Fruit fly (Drosophila melanogaster): Measurements from ENCODE around the gene IntS4.

DNA sequence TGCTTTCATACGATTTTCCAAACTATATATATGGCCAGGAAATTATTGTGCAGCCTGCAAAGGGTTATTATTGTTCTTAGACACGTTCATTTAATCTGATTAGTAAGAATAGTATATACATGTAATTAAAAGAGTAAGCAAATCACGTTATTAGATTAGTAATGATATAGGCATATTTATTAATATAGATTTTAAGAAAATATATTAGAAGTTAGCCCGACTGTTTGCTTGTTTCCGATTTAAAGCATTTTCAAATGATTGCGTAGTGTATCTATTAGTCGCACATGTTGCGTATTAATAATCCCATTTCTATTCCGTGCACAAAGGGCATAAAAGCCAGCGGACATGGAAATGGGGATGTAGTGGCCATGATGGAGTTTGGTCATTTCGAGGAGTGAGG lies 20.5 kb upstream of the IntS4 start:
- no peak for TF ChIP-seq CG8478 (optimal IDR thresholded peaks at IDR 0.05)
- TF ChIP-seq pan (optimal IDR thresholded peaks at IDR 0.05) = no peak
- TF ChIP-seq usp (GFP tag; optimal IDR thresholded peaks at IDR 0.05) = no peak
